ENCODE assay signal across 5 fruit fly cellular contexts in the genomic region with DNA sequence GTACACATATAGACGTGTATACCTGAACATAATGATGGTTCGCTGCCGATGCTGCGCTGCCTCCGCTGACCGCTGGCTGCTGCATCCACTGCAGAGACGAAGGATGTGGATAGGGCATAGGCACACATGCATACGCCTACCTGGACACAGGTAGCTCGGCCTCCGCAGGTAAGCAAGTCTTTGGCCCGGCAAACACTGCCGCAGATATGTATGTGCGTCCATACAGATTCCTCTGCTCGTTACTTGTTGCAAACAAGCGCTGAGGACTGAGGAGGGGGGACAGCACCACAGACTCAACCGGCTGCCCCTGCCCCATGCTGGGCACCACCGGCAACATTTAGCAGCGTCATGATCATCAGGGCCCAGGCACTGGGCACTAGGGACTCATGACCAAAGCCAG.
TF ChIP-seq lines count a peak whose summit lies in the region.

No protein-coding gene starts in this region.

- no peak for TF ChIP-seq CTCF in whole organism, embryonic (GFP tag; optimal IDR thresholded peaks at IDR 0.05; lab: Kevin White, UChicago)

TF ChIP-seq in whole organism, 6 proteins besides CTCF, POLR2A, EP300 and RAD21:
- TF ChIP-seq pan (optimal IDR thresholded peaks at IDR 0.05; lab: Kevin White, UChicago) (no peak), Dll (optimal IDR thresholded peaks at IDR 0.05; lab: Kevin White, UChicago) (peak; percentile 45)

TF ChIP-seq in whole organism, embryonic, 481 proteins besides CTCF, POLR2A, EP300 and RAD21 (continues in another document):
- TF ChIP-seq amos (GFP tag; IDR thresholded peaks at IDR 0.05; lab: Robert Waterston, UW; ENCODE audit: partially characterized antibody) (0 out of 2 replicates have a peak, but pooled peaks have one; percentile 8), tll (GFP tag; optimal IDR thresholded peaks at IDR 0.05; lab: Kevin White, UChicago) (no peak), CG2199 (GFP tag; IDR thresholded peaks at IDR 0.05; lab: Robert Waterston, UW) (peak; percentile 30; the same call in 1 of the 3 replicates), D (optimal IDR thresholded peaks at IDR 0.05; lab: Kevin White, UChicago) (peak; percentile 39), D (GFP tag; optimal IDR thresholded peaks at IDR 0.05; lab: Kevin White, UChicago) (no peak), pho (GFP tag; optimal IDR thresholded peaks at IDR 0.05; lab: Kevin White, UChicago) (no peak), cg (GFP tag; optimal IDR thresholded peaks at IDR 0.05; lab: Kevin White, UChicago) (peak; percentile 59), pita (GFP tag; optimal IDR thresholded peaks at IDR 0.05; lab: Kevin White, UChicago) (no peak), Med (GFP tag; lab: Kevin White, UChicago) (peak; percentile 54), Nf-YB (GFP tag; optimal IDR thresholded peaks at IDR 0.05; lab: Kevin White, UChicago) (no peak), Atf3 (GFP tag; optimal IDR thresholded peaks at IDR 0.05; lab: Kevin White, UChicago) (no peak), Side (GFP tag; optimal IDR thresholded peaks at IDR 0.05; lab: Kevin White, UChicago) (no peak), Hey (tag; optimal IDR thresholded peaks at IDR 0.05; lab: Kevin White, UChicago) (no peak), CG6175 (GFP tag; IDR thresholded peaks at IDR 0.05; lab: Robert Waterston, UW) (0 out of 3 replicates have a peak, but pooled peaks have one; percentile 21), CG12769 (tag; optimal IDR thresholded peaks at IDR 0.05; lab: Kevin White, UChicago) (no peak), CG1602 (GFP tag; optimal IDR thresholded peaks at IDR 0.05; lab: Kevin White, UChicago) (no peak), kni (GFP tag; optimal IDR thresholded peaks at IDR 0.05; lab: Kevin White, UChicago) (peak; percentile 95), vfl (GFP tag; optimal IDR thresholded peaks at IDR 0.05; lab: Kevin White, UChicago) (peak; percentile 46), sd (tag; optimal IDR thresholded peaks at IDR 0.05; lab: Kevin White, UChicago) (no peak), vvl (GFP tag; IDR thresholded peaks at IDR 0.05; lab: Robert Waterston, UW) (peak; percentile 11; the same call in 1 of the 2 replicates), Mes4 (GFP tag; optimal IDR thresholded peaks at IDR 0.05; lab: Kevin White, UChicago) (no peak)

TF ChIP-seq in whole organism, prepupa, 60 proteins besides CTCF, POLR2A, EP300 and RAD21:
- no peak for TF ChIP-seq esn (GFP tag; optimal IDR thresholded peaks at IDR 0.05; lab: Kevin White, UChicago)
- peak; percentile 68 for TF ChIP-seq CG6163 (GFP tag; IDR thresholded peaks at IDR 0.05; lab: Robert Waterston, UW)
- TF ChIP-seq svp (GFP tag; lab: Kevin White, UChicago) = no peak
- TF ChIP-seq CG6808 (GFP tag; optimal IDR thresholded peaks at IDR 0.05; lab: Kevin White, UChicago) = peak; percentile 89
- TF ChIP-seq dsx (GFP tag; optimal IDR thresholded peaks at IDR 0.05; lab: Kevin White, UChicago; ENCODE audit: poor library complexity, severe bottlenecking) = peak; percentile 76
TF ChIP-seq in whole organism, prepupa: peak in this region for 3.

TF ChIP-seq in whole organism, pupa, 21 proteins besides CTCF, POLR2A, EP300 and RAD21:
- TF ChIP-seq CG4496 (GFP tag; IDR thresholded peaks at IDR 0.05; lab: Robert Waterston, UW) (0 out of 3 replicates have a peak, but pooled peaks have one; percentile 15), Pif1A (GFP tag; optimal IDR thresholded peaks at IDR 0.05; lab: Kevin White, UChicago) (no peak), Snoo (tag; optimal IDR thresholded peaks at IDR 0.05; lab: Kevin White, UChicago) (no peak), CG34367 (tag; optimal IDR thresholded peaks at IDR 0.05; lab: Kevin White, UChicago) (no peak), EcR (GFP tag; optimal IDR thresholded peaks at IDR 0.05; lab: Kevin White, UChicago) (peak; percentile 44), fd96Ca (GFP tag; IDR thresholded peaks at IDR 0.05; lab: Robert Waterston, UW) (peak; percentile 50; the same call in 1 of the 3 replicates), CG10348 (GFP tag; IDR thresholded peaks at IDR 0.05; lab: Robert Waterston, UW) (no peak), Pif1B (GFP tag; optimal IDR thresholded peaks at IDR 0.05; lab: Kevin White, UChicago) (no peak), CG15710 (tag; optimal IDR thresholded peaks at IDR 0.05; lab: Kevin White, UChicago) (no peak)

TF ChIP-seq in whole organism, wandering third instar larva, 38 proteins besides CTCF, POLR2A, EP300 and RAD21:
- TF ChIP-seq Rel (GFP tag; optimal IDR thresholded peaks at IDR 0.05; lab: Kevin White, UChicago) (peak; percentile 12), Rel (tag; optimal IDR thresholded peaks at IDR 0.05; lab: Kevin White, UChicago) (peak; percentile 3), CrebA (GFP tag; optimal IDR thresholded peaks at IDR 0.05; lab: Kevin White, UChicago; ENCODE audit: borderline replicate concordance) (peak; percentile 25), Vsx2 (GFP tag; optimal IDR thresholded peaks at IDR 0.05; lab: Kevin White, UChicago; ENCODE audit: partially characterized antibody) (peak; percentile 7), HLH106 (tag; optimal IDR thresholded peaks at IDR 0.05; lab: Kevin White, UChicago) (no peak), woc (GFP tag; optimal IDR thresholded peaks at IDR 0.05; lab: Kevin White, UChicago) (peak; percentile 44), Hnf4 (GFP tag; optimal IDR thresholded peaks at IDR 0.05; lab: Kevin White, UChicago) (no peak), fru (GFP tag; optimal IDR thresholded peaks at IDR 0.05; lab: Kevin White, UChicago) (peak; percentile 87)
